Worm (Caenorhabditis elegans): ENCODE results near the gene sas-5.

ce11 chrV:11610481-11610880 lies at the start of gene sas-5:
- TF ChIP-seq nhr-11 (tag; optimal IDR thresholded peaks at IDR 0.05) = no peak
- peak; percentile 17 for TF ChIP-seq ceh-48 (tag; optimal IDR thresholded peaks at IDR 0.05)
- peak; percentile 93 for TF ChIP-seq elt-2 (tag; optimal IDR thresholded peaks at IDR 0.05)

All from whole organism, late embryonic.